2 fruit fly cellular contexts compared by ENCODE assay signal in the genomic region with DNA sequence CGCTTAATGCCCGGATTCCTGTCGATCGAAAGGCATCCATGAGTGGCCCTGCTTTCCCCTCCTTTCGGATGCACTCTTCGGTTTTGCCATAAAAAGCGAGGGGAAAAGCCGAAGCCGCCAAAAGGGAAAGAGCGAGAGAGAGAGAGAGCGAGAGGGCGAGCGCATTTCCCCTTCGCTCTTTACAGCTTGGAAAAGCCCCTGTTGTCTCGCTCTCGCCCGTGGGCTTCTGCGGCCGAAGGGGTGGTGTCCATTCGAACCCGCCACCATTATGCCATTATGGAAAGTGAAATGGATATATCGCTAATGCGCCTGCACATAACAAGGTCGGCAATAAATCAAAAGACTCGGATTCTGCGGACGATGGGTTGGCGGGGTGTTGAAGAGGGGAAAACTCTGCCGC.
TF ChIP-seq lines count a peak whose summit lies in the region.

No protein-coding gene starts in this region.

TF ChIP-seq in whole organism, embryonic, 481 proteins besides CTCF, POLR2A, EP300 and RAD21 (continued from another document and continues in another):
- no peak for TF ChIP-seq salm (tag; optimal IDR thresholded peaks at IDR 0.05; lab: Kevin White, UChicago)
- TF ChIP-seq hbn (GFP tag; IDR thresholded peaks at IDR 0.05; lab: Robert Waterston, UW; ENCODE audit: partially characterized antibody), result no peak
- no peak for TF ChIP-seq CG8924 (tag; optimal IDR thresholded peaks at IDR 0.05; lab: Kevin White, UChicago)
- no peak for TF ChIP-seq CG1602 (GFP tag; optimal IDR thresholded peaks at IDR 0.05; lab: Kevin White, UChicago)
- TF ChIP-seq Deaf1 (tag; optimal IDR thresholded peaks at IDR 0.05; lab: Kevin White, UChicago), result peak; percentile 95
- peak; percentile 79 for TF ChIP-seq Adf1 (GFP tag; IDR thresholded peaks at IDR 0.05; lab: Robert Waterston, UW)
- TF ChIP-seq CG17568 (GFP tag; optimal IDR thresholded peaks at IDR 0.05; lab: Kevin White, UChicago), result no peak
- no peak for TF ChIP-seq CG15514 (GFP tag; optimal IDR thresholded peaks at IDR 0.05; lab: Kevin White, UChicago)
- TF ChIP-seq CG15696 (tag; optimal IDR thresholded peaks at IDR 0.05; lab: Kevin White, UChicago), result no peak
- no peak for TF ChIP-seq CG1529 (GFP tag; optimal IDR thresholded peaks at IDR 0.05; lab: Kevin White, UChicago)
- peak; percentile 58 to 59 for TF ChIP-seq Trl (optimal IDR thresholded peaks at IDR 0.05; lab: Kevin White, UChicago)
- TF ChIP-seq Trl (GFP tag; optimal IDR thresholded peaks at IDR 0.05; lab: Kevin White, UChicago), result peak; percentile 12
- TF ChIP-seq CG14965 (GFP tag; optimal IDR thresholded peaks at IDR 0.05; lab: Kevin White, UChicago; ENCODE audit: borderline replicate concordance), result peak; percentile 3
- TF ChIP-seq CG3281 (GFP tag; optimal IDR thresholded peaks at IDR 0.05; lab: Kevin White, UChicago), result no peak
- TF ChIP-seq ato (GFP tag; IDR thresholded peaks at IDR 0.05; lab: Robert Waterston, UW; ENCODE audit: partially characterized antibody), result peak; percentile 52; the same call in 1 of the 2 replicates
- no peak for TF ChIP-seq CG15269 (tag; optimal IDR thresholded peaks at IDR 0.05; lab: Kevin White, UChicago)
- TF ChIP-seq jigr1 (GFP tag; IDR thresholded peaks at IDR 0.05; lab: Robert Waterston, UW), result no peak
- TF ChIP-seq HLH4C (GFP tag; IDR thresholded peaks at IDR 0.05; lab: Robert Waterston, UW; ENCODE audit: partially characterized antibody), result 0 out of 3 replicates have a peak, but pooled peaks have one; percentile 26
- no peak for TF ChIP-seq CG10565 (GFP tag; optimal IDR thresholded peaks at IDR 0.05; lab: Kevin White, UChicago)
- TF ChIP-seq bsh (GFP tag; optimal IDR thresholded peaks at IDR 0.05; lab: Kevin White, UChicago), result no peak
- TF ChIP-seq slp2 (GFP tag; optimal IDR thresholded peaks at IDR 0.05; lab: Kevin White, UChicago), result no peak
- TF ChIP-seq aop (GFP tag; IDR thresholded peaks at IDR 0.05; lab: Robert Waterston, UW), result no peak
- TF ChIP-seq CG8765 (GFP tag; IDR thresholded peaks at IDR 0.05; lab: Robert Waterston, UW), result no peak
- TF ChIP-seq CG34422 (GFP tag; IDR thresholded peaks at IDR 0.05; lab: Robert Waterston, UW), result 0 out of 3 replicates have a peak, but pooled peaks have one; percentile 27
- no peak for TF ChIP-seq tgo (GFP tag; IDR thresholded peaks at IDR 0.05; lab: Robert Waterston, UW)
- TF ChIP-seq gro (GFP tag; optimal IDR thresholded peaks at IDR 0.05; lab: Kevin White, UChicago), result peak; percentile 13
- 0 out of 2 replicates have a peak, but pooled peaks have one; percentile 23 for TF ChIP-seq nerfin-2 (GFP tag; IDR thresholded peaks at IDR 0.05; lab: Robert Waterston, UW; ENCODE audit: partially characterized antibody)
- TF ChIP-seq fd102C (GFP tag; optimal IDR thresholded peaks at IDR 0.05; lab: Kevin White, UChicago), result no peak
- no peak for TF ChIP-seq CG7963 (GFP tag; IDR thresholded peaks at IDR 0.05; lab: Robert Waterston, UW; ENCODE audit: partially characterized antibody)
- TF ChIP-seq CG12744 (GFP tag; optimal IDR thresholded peaks at IDR 0.05; lab: Kevin White, UChicago), result no peak
- no peak for TF ChIP-seq CG2678 (tag; optimal IDR thresholded peaks at IDR 0.05; lab: Kevin White, UChicago)
- TF ChIP-seq scrt (GFP tag; optimal IDR thresholded peaks at IDR 0.05; lab: Kevin White, UChicago), result peak; percentile 47
- TF ChIP-seq jing (GFP tag; optimal IDR thresholded peaks at IDR 0.05; lab: Kevin White, UChicago), result peak; percentile 4
- TF ChIP-seq nerfin-1 (tag; optimal IDR thresholded peaks at IDR 0.05; lab: Kevin White, UChicago), result peak; percentile 27
- peak; percentile 31 for TF ChIP-seq sd (tag; optimal IDR thresholded peaks at IDR 0.05; lab: Kevin White, UChicago)
- no peak for TF ChIP-seq CG12155 (GFP tag; optimal IDR thresholded peaks at IDR 0.05; lab: Kevin White, UChicago)
- TF ChIP-seq CG16815 (GFP tag; optimal IDR thresholded peaks at IDR 0.05; lab: Kevin White, UChicago), result no peak
- TF ChIP-seq Nf-YC (tag; optimal IDR thresholded peaks at IDR 0.05; lab: Kevin White, UChicago), result peak; percentile 97
- 0 out of 2 replicates have a peak, but pooled peaks have one; percentile 11 for TF ChIP-seq Atf6 (GFP tag; IDR thresholded peaks at IDR 0.05; lab: Robert Waterston, UW)
- TF ChIP-seq Rfx (GFP tag; IDR thresholded peaks at IDR 0.05; lab: Robert Waterston, UW), result no peak
- no peak for TF ChIP-seq Stat92E (GFP tag; optimal IDR thresholded peaks at IDR 0.05; lab: Kevin White, UChicago)
- no peak for TF ChIP-seq Doc2 (GFP tag; IDR thresholded peaks at IDR 0.05; lab: Robert Waterston, UW)
- TF ChIP-seq sob (GFP tag; IDR thresholded peaks at IDR 0.05; lab: Robert Waterston, UW), result 0 out of 2 replicates have a peak, but pooled peaks have one; percentile 15
- TF ChIP-seq Optix (GFP tag; IDR thresholded peaks at IDR 0.05; lab: Robert Waterston, UW), result 0 out of 3 replicates have a peak, but pooled peaks have one; percentile 31
- no peak for TF ChIP-seq CkIIα-i1 (GFP tag; IDR thresholded peaks at IDR 0.05; lab: Robert Waterston, UW)
- no peak for TF ChIP-seq CG12236 (GFP tag; optimal IDR thresholded peaks at IDR 0.05; lab: Kevin White, UChicago)
- peak; percentile 81 for TF ChIP-seq Abd-B (GFP tag; optimal IDR thresholded peaks at IDR 0.05; lab: Kevin White, UChicago)
- peak; percentile 59; the same call in 2 of the 3 replicates for TF ChIP-seq CG6791 (GFP tag; IDR thresholded peaks at IDR 0.05; lab: Robert Waterston, UW; ENCODE audit: partially characterized antibody)
- TF ChIP-seq CG17328 (GFP tag; IDR thresholded peaks at IDR 0.05; lab: Robert Waterston, UW), result 0 out of 2 replicates have a peak, but pooled peaks have one; percentile 9
- TF ChIP-seq CG9215 (GFP tag; IDR thresholded peaks at IDR 0.05; lab: Robert Waterston, UW), result no peak
- no peak for TF ChIP-seq D19A (tag; optimal IDR thresholded peaks at IDR 0.05; lab: Kevin White, UChicago)
- TF ChIP-seq nau (GFP tag; optimal IDR thresholded peaks at IDR 0.05; lab: Kevin White, UChicago), result peak; percentile 21
- no peak for TF ChIP-seq BtbVII (GFP tag; optimal IDR thresholded peaks at IDR 0.05; lab: Kevin White, UChicago)
- no peak for TF ChIP-seq Gsc (GFP tag; IDR thresholded peaks at IDR 0.05; lab: Robert Waterston, UW)
- peak; percentile 75 for TF ChIP-seq Blimp-1 (GFP tag; optimal IDR thresholded peaks at IDR 0.05; lab: Kevin White, UChicago)
- no peak for TF ChIP-seq pan (optimal IDR thresholded peaks at IDR 0.05; lab: Kevin White, UChicago)
- peak in 1 of 2 experiments; percentile 60 for TF ChIP-seq pan (GFP tag; optimal IDR thresholded peaks at IDR 0.05 in 1 of 2, IDR thresholded peaks at IDR 0.05 in 1 of 2)
- 0 out of 3 replicates have a peak, but pooled peaks have one; percentile 11 for TF ChIP-seq CG34224 (GFP tag; IDR thresholded peaks at IDR 0.05; lab: Robert Waterston, UW; ENCODE audit: partially characterized antibody)
- TF ChIP-seq CG2202 (tag; optimal IDR thresholded peaks at IDR 0.05; lab: Kevin White, UChicago), result no peak
- TF ChIP-seq CG32772 (GFP tag; IDR thresholded peaks at IDR 0.05; lab: Robert Waterston, UW), result no peak

TF ChIP-seq in whole organism, prepupa, 60 proteins besides CTCF, POLR2A, EP300 and RAD21 (continued from another document):
- no peak for TF ChIP-seq Sox15 (GFP tag; optimal IDR thresholded peaks at IDR 0.05; lab: Kevin White, UChicago)
- no peak for TF ChIP-seq Ets96B (tag; optimal IDR thresholded peaks at IDR 0.05; lab: Kevin White, UChicago)
- no peak for TF ChIP-seq CG6276 (GFP tag; optimal IDR thresholded peaks at IDR 0.05; lab: Kevin White, UChicago)
- TF ChIP-seq Sox102F (GFP tag; optimal IDR thresholded peaks at IDR 0.05; lab: Kevin White, UChicago), result no peak
- TF ChIP-seq ss (GFP tag; optimal IDR thresholded peaks at IDR 0.05; lab: Kevin White, UChicago), result peak; percentile 2 to 10
- no peak for TF ChIP-seq CG4318 (GFP tag; optimal IDR thresholded peaks at IDR 0.05; lab: Kevin White, UChicago)
- TF ChIP-seq esn (GFP tag; optimal IDR thresholded peaks at IDR 0.05; lab: Kevin White, UChicago), result no peak
- TF ChIP-seq CG6163 (GFP tag; IDR thresholded peaks at IDR 0.05; lab: Robert Waterston, UW), result no peak
- TF ChIP-seq svp (GFP tag; lab: Kevin White, UChicago), result peak; percentile 57
- TF ChIP-seq CG15336 (GFP tag; IDR thresholded peaks at IDR 0.05; lab: Robert Waterston, UW), result no peak
- no peak for TF ChIP-seq CG10669 (GFP tag; optimal IDR thresholded peaks at IDR 0.05; lab: Kevin White, UChicago)
- no peak for TF ChIP-seq net (GFP tag; optimal IDR thresholded peaks at IDR 0.05; lab: Kevin White, UChicago)
- TF ChIP-seq Hr39 (GFP tag; optimal IDR thresholded peaks at IDR 0.05; lab: Kevin White, UChicago), result no peak
- peak; percentile 50 for TF ChIP-seq Blimp-1 (GFP tag; optimal IDR thresholded peaks at IDR 0.05; lab: Kevin White, UChicago)
- no peak for TF ChIP-seq CG11902 (GFP tag; optimal IDR thresholded peaks at IDR 0.05; lab: Kevin White, UChicago)
- no peak for TF ChIP-seq Sox14 (GFP tag; optimal IDR thresholded peaks at IDR 0.05; lab: Kevin White, UChicago)
- TF ChIP-seq fkh (GFP tag; optimal IDR thresholded peaks at IDR 0.05; lab: Kevin White, UChicago), result no peak
- TF ChIP-seq CG7368 (GFP tag; optimal IDR thresholded peaks at IDR 0.05; lab: Kevin White, UChicago), result no peak
